Worm (Caenorhabditis elegans): Measurements from ENCODE around the gene pelo-1.

ce11 chrIII:4195306-4196008 is 8.6 kb downstream of the pelo-1 start:
- TF ChIP-seq elt-2 (tag; optimal IDR thresholded peaks at IDR 0.05) (peak; percentile 58), tbx-2 (tag; optimal IDR thresholded peaks at IDR 0.05) (peak; percentile 87), elt-3 (tag; optimal IDR thresholded peaks at IDR 0.05) (no peak), egl-27 (tag; optimal IDR thresholded peaks at IDR 0.05) (no peak), skn-1 (tag; optimal IDR thresholded peaks at IDR 0.05) (no peak), sea-2 (GFP tag; optimal IDR thresholded peaks at IDR 0.05) (no peak), unc-62 (GFP tag; optimal IDR thresholded peaks at IDR 0.05) (no peak)
